Fruit fly (Drosophila melanogaster) whole organism, prepupa: Measurements from ENCODE around the gene Miro.

Source experiments
- Blimp-1 ChIP-seq: fragments of 200-800 bp; sonication (Bioruptor generic); optimal IDR thresholded peaks from 3 replicates; lab custom pipeline; 2017; ENCODE audit warnings: missing biosample characterization, missing genetic modification characterization, mild to moderate bottlenecking, moderate library complexity, missing genetic modification reagents
- CG10631 ChIP-seq: fragments of 200-800 bp; sonication (Bioruptor generic); optimal IDR thresholded peaks from 2 replicates; lab custom pipeline; 2016; ENCODE audit warnings: missing biosample characterization, missing genetic modification characterization
- CG10669 ChIP-seq: fragments of 200-800 bp; sonication (Bioruptor generic); optimal IDR thresholded peaks from 3 replicates; lab custom pipeline; 2018; ENCODE audit warnings: missing biosample characterization, mild to moderate bottlenecking, missing genetic modification characterization, moderate library complexity
- CG11294 ChIP-seq: fragments of 200-800 bp; sonication (Bioruptor generic); IDR thresholded peaks from 2 replicates; pipeline ENCODE4 v1.3.6; 2022; ENCODE audit warnings: missing biosample characterization, missing genetic modification characterization
- CG11902 ChIP-seq: fragments of 200-800 bp; sonication (Bioruptor generic); optimal IDR thresholded peaks from 3 replicates; lab custom pipeline; 2016; ENCODE audit warnings: missing biosample characterization, missing genetic modification characterization
- CG15336 ChIP-seq: fragments of 200-800 bp; sonication (Bioruptor generic); IDR thresholded peaks from 2 replicates; pipeline ENCODE4 v1.3.6; 2022; ENCODE audit warnings: missing biosample characterization, missing genetic modification characterization
- CG1621 ChIP-seq: fragments of 200-800 bp; sonication (Bioruptor generic); optimal IDR thresholded peaks from 3 replicates; lab custom pipeline; 2018; ENCODE audit warnings: missing biosample characterization, mild to moderate bottlenecking, missing genetic modification characterization
- CG16779 ChIP-seq: fragments of 200-800 bp; sonication (Bioruptor generic); optimal IDR thresholded peaks from 3 replicates; lab custom pipeline; 2017; ENCODE audit warnings: missing biosample characterization, mild to moderate bottlenecking, missing genetic modification characterization
- CG3032 ChIP-seq: fragments of 200-800 bp; optimal IDR thresholded peaks from 2 replicates; lab custom pipeline; 2019; ENCODE audit warnings: missing biosample characterization, mild to moderate bottlenecking, missing genetic modification characterization, moderate library complexity
- CG32006 ChIP-seq: fragments of 200-800 bp; sonication (Bioruptor generic); optimal IDR thresholded peaks from 3 replicates; lab custom pipeline; 2017; ENCODE audit warnings: missing biosample characterization, mild to moderate bottlenecking, missing genetic modification characterization
- CG34406 ChIP-seq: fragments of 200-800 bp; sonication (Bioruptor generic); optimal IDR thresholded peaks from 3 replicates; lab custom pipeline; 2016; ENCODE audit warnings: missing biosample characterization, missing genetic modification characterization
- CG3919 ChIP-seq: fragments of 200-800 bp; sonication (Bioruptor generic); optimal IDR thresholded peaks from 3 replicates; lab custom pipeline; 2016; ENCODE audit warnings: missing biosample characterization, missing genetic modification characterization
- CG4318 ChIP-seq: fragments of 200-800 bp; sonication (Bioruptor generic); optimal IDR thresholded peaks from 3 replicates; lab custom pipeline; 2017; ENCODE audit warnings: missing biosample characterization, mild to moderate bottlenecking, missing genetic modification characterization
- CG6163 ChIP-seq: fragments of 200-800 bp; sonication (Bioruptor generic); IDR thresholded peaks from 3 replicates; pipeline ENCODE4 v1.3.6; 2022; ENCODE audit warnings: missing biosample characterization, missing genetic modification characterization
- CG6276 ChIP-seq: fragments of 200-800 bp; sonication (Bioruptor generic); optimal IDR thresholded peaks from 2 replicates; lab custom pipeline; 2017; ENCODE audit warnings: missing biosample characterization, mild to moderate bottlenecking, missing genetic modification characterization
- CG6792 ChIP-seq: fragments of 200-800 bp; sonication (Bioruptor generic); optimal IDR thresholded peaks from 3 replicates; lab custom pipeline; 2016; ENCODE audit warnings: missing biosample characterization, missing genetic modification characterization
- CG6854 ChIP-seq: fragments of 200-800 bp; sonication (Bioruptor generic); optimal IDR thresholded peaks from 2 replicates; lab custom pipeline; 2017; ENCODE audit warnings: missing biosample characterization, mild to moderate bottlenecking, missing genetic modification characterization
- CG7368 ChIP-seq: fragments of 200-800 bp; sonication (Bioruptor generic); optimal IDR thresholded peaks from 3 replicates; lab custom pipeline; 2016; ENCODE audit warnings: missing biosample characterization, missing genetic modification characterization
- CG8119 ChIP-seq: fragments of 200-800 bp; sonication (Bioruptor generic); IDR thresholded peaks from 3 replicates; pipeline ENCODE4 v1.3.6; 2022; ENCODE audit warnings: missing biosample characterization, missing genetic modification characterization
- CG8319 ChIP-seq: fragments of 200-800 bp; sonication (Bioruptor generic); optimal IDR thresholded peaks from 3 replicates; lab custom pipeline; 2016; ENCODE audit warnings: missing biosample characterization, missing genetic modification characterization
- CG8632 ChIP-seq: fragments of 200-800 bp; sonication (Bioruptor generic); optimal IDR thresholded peaks from 3 replicates; lab custom pipeline; 2016; ENCODE audit warnings: missing biosample characterization, missing genetic modification characterization
- Eip75B ChIP-seq: fragments of 200-800 bp; sonication (Bioruptor generic); optimal IDR thresholded peaks from 3 replicates; lab custom pipeline; 2016; ENCODE audit warnings: missing biosample characterization, missing genetic modification characterization
- Eip78C ChIP-seq: fragments of 200-800 bp; sonication (Bioruptor generic); peaks from one replicate; lab custom pipeline; 2016; ENCODE audit warnings: missing biosample characterization, missing genetic modification characterization
- Eip93F ChIP-seq: fragments of 200-800 bp; sonication (Bioruptor generic); optimal IDR thresholded peaks from 2 replicates; lab custom pipeline; 2016; ENCODE audit warnings: missing biosample characterization, mild to moderate bottlenecking, missing genetic modification characterization
- Gug ChIP-seq: fragments of 200-800 bp; sonication (Bioruptor generic); IDR thresholded peaks from 2 replicates; pipeline ENCODE4 v1.3.6; 2022; ENCODE audit warnings: missing biosample characterization, missing genetic modification characterization
- Hr38 ChIP-seq: sonication (Bioruptor generic); optimal IDR thresholded peaks from 2 replicates; lab custom pipeline; 2016; ENCODE audit warnings: missing biosample characterization, missing genetic modification characterization
- Hr39 ChIP-seq: fragments of 200-800 bp; sonication (Bioruptor generic); optimal IDR thresholded peaks from 2 replicates; lab custom pipeline; 2016; ENCODE audit warnings: missing biosample characterization, missing genetic modification characterization
- Hr4 ChIP-seq: fragments of 200-800 bp; sonication (Bioruptor generic); optimal IDR thresholded peaks from 3 replicates; lab custom pipeline; 2016; ENCODE audit warnings: missing biosample characterization, missing genetic modification characterization
- Met ChIP-seq: fragments of 200-800 bp; sonication (Bioruptor generic); optimal IDR thresholded peaks from 3 replicates; lab custom pipeline; 2016; ENCODE audit warnings: missing biosample characterization, missing genetic modification characterization
- Smox ChIP-seq: fragments of 200-800 bp; sonication (Bioruptor generic); optimal IDR thresholded peaks from 3 replicates; lab custom pipeline; 2016; ENCODE audit warnings: missing biosample characterization, missing genetic modification characterization
- Sox102F ChIP-seq: fragments of 200-800 bp; sonication (Bioruptor generic); optimal IDR thresholded peaks from 2 replicates; lab custom pipeline; 2016; ENCODE audit warnings: missing biosample characterization, mild to moderate bottlenecking, missing genetic modification characterization
- Sox15 ChIP-seq: fragments of 200-800 bp; sonication (Bioruptor generic); optimal IDR thresholded peaks from 3 replicates; lab custom pipeline; 2016; ENCODE audit warnings: missing biosample characterization, missing genetic modification characterization
- achi ChIP-seq: fragments of 200-800 bp; sonication (Bioruptor generic); optimal IDR thresholded peaks from 3 replicates; lab custom pipeline; 2016; ENCODE audit warnings: missing biosample characterization, missing genetic modification characterization
- acj6 ChIP-seq: fragments of 200-800 bp; sonication (Bioruptor generic); optimal IDR thresholded peaks from 3 replicates; lab custom pipeline; 2016; ENCODE audit warnings: missing biosample characterization, missing genetic modification characterization
- cyc ChIP-seq: fragments of 200-800 bp; sonication (Bioruptor generic); optimal IDR thresholded peaks from 3 replicates; lab custom pipeline; 2016; ENCODE audit warnings: missing biosample characterization, missing genetic modification characterization
- dac ChIP-seq: fragments of 200-800 bp; sonication (Bioruptor generic); optimal IDR thresholded peaks from 2 replicates; lab custom pipeline; 2017; ENCODE audit warnings: missing biosample characterization, mild to moderate bottlenecking, missing genetic modification characterization
- dsx ChIP-seq: fragments of 200-800 bp; optimal IDR thresholded peaks from 3 replicates; lab custom pipeline; 2019; ENCODE audit warnings: missing biosample characterization, mild to moderate bottlenecking, missing genetic modification characterization, moderate library complexity; ENCODE audit not compliant: poor library complexity, severe bottlenecking
- eg ChIP-seq: fragments of 200-800 bp; sonication (Bioruptor generic); IDR thresholded peaks from 3 replicates; pipeline ENCODE4 v1.3.6; 2022; ENCODE audit warnings: missing biosample characterization, missing genetic modification characterization
- fkh ChIP-seq: fragments of 200-800 bp; sonication (Bioruptor generic); optimal IDR thresholded peaks from 3 replicates; lab custom pipeline; 2017; ENCODE audit warnings: missing biosample characterization, mild to moderate bottlenecking, missing genetic modification characterization, moderate library complexity
- salr ChIP-seq, 2 experiments: fragments of 200-800 bp; sonication (Bioruptor generic); optimal IDR thresholded peaks; 3 replicates each; lab custom pipeline; 2016 to 2018; ENCODE audit warnings: missing biosample characterization in 2 of 2, missing genetic modification characterization in 2 of 2, mild to moderate bottlenecking in 1 of 2
- ss ChIP-seq, 2 experiments: fragments of 200-800 bp; sonication (Bioruptor generic); optimal IDR thresholded peaks; 2 replicates in 1 of 2; 3 replicates in 1 of 2; lab custom pipeline; 2017 to 2018; ENCODE audit warnings: mild to moderate bottlenecking in 2 of 2, missing biosample characterization in 2 of 2, missing genetic modification characterization in 2 of 2, moderate library complexity in 1 of 2
- svp ChIP-seq: fragments of 200-800 bp; sonication (Bioruptor generic); peaks from one replicate; lab custom pipeline; 2016; ENCODE audit warnings: missing biosample characterization, missing genetic modification characterization
- vri ChIP-seq: fragments of 200-800 bp; sonication (Bioruptor generic); optimal IDR thresholded peaks from 3 replicates; lab custom pipeline; 2016; ENCODE audit warnings: missing biosample characterization, mild to moderate bottlenecking, missing genetic modification characterization

Gene Miro

dm6 chr3R:24015939-24016913 lies 22.4 kb downstream of the Miro start (continued):
- TF ChIP-seq Sox15 (GFP tag; lab: Kevin White, UChicago), result no peak
- peak; percentile 41 for TF ChIP-seq Eip78C (GFP tag; lab: Kevin White, UChicago)
- no peak for TF ChIP-seq CG6854 (GFP tag; lab: Kevin White, UChicago)
- TF ChIP-seq vri (GFP tag; lab: Kevin White, UChicago), result peak; percentile 79
- TF ChIP-seq CG11294 (GFP tag; lab: Robert Waterston, UW), result no peak
- no peak for TF ChIP-seq ss (GFP tag; optimal IDR thresholded peaks at IDR 0.05; lab: Kevin White, UChicago)
- no peak for TF ChIP-seq dac (GFP tag; lab: Kevin White, UChicago)
- TF ChIP-seq Sox102F (GFP tag; lab: Kevin White, UChicago), result peak; percentile 0
- TF ChIP-seq Hr4 (GFP tag; lab: Kevin White, UChicago), result no peak
- peak; percentile 27; the same call in 1 of the 3 replicates for TF ChIP-seq CG6163 (GFP tag; lab: Robert Waterston, UW)
- TF ChIP-seq CG8319 (GFP tag; lab: Kevin White, UChicago), result no peak
- no peak for TF ChIP-seq CG6276
- no peak for TF ChIP-seq Gug
- TF ChIP-seq Hr38 (GFP tag; lab: Kevin White, UChicago), result no peak
- no peak for TF ChIP-seq Blimp-1 (GFP tag; lab: Kevin White, UChicago)
- no peak for TF ChIP-seq Smox
- TF ChIP-seq CG1621 (tag; lab: Kevin White, UChicago), result no peak
- TF ChIP-seq salr (GFP tag; optimal IDR thresholded peaks at IDR 0.05; lab: Kevin White, UChicago), result no peak
- no peak for TF ChIP-seq CG4318 (GFP tag; lab: Kevin White, UChicago)
- no peak for TF ChIP-seq fkh (GFP tag; lab: Kevin White, UChicago)
- TF ChIP-seq Eip93F (GFP tag; lab: Kevin White, UChicago), result peak; percentile 57

DNA sequence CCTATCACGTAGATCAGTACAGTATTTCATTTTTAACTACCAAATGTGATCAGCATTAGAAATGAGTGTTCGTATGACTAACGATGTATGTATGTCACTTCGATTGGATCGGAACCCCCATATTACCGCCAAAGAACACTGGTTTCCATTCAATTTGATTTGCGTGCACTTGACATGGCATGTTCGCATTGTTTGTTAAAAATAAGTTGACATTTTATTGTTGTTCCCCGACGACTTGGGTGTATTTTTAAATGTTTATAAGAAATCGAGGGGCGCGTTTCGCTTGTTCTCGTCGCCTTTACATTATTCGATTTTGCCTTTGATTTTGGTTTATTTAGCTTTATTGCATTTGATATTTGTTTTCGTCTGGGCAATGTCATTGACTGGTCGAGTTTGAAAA lies 23.2 kb downstream of the Miro start:
- no peak for TF ChIP-seq Met (GFP tag; lab: Kevin White, UChicago)

DNA sequence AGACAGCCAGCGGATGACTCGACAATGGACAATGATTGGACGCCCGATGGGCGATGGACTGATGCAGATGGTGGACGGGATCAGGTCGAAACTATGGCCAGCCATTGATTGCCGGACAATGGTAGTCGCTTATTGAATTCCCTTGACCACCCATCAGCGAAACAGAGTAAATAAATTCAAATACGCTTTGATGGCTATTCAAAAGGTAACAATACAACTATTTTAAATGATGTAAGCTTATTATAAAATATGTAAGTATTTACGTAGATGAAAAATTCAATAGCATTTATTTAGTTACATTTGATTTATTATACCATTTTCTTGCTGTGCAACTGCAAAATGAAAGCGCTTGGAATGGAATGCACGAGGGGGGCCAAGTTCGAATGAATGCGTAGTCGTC lies 24.0 kb downstream of the Miro start:
- TF ChIP-seq eg (GFP tag; lab: Robert Waterston, UW), result 0 out of 3 replicates have a peak, but pooled peaks have one; percentile 14
- no peak for TF ChIP-seq Gug
- no peak for TF ChIP-seq CG8632
- TF ChIP-seq CG6854 (GFP tag; lab: Kevin White, UChicago), result no peak
- TF ChIP-seq CG11294 (GFP tag; lab: Robert Waterston, UW), result no peak
- TF ChIP-seq Eip78C (GFP tag; lab: Kevin White, UChicago), result peak; percentile 83
- TF ChIP-seq CG4318 (GFP tag; lab: Kevin White, UChicago), result no peak
- TF ChIP-seq CG6792, result no peak
- TF ChIP-seq ss (GFP tag; optimal IDR thresholded peaks at IDR 0.05; lab: Kevin White, UChicago), result no peak
- TF ChIP-seq Sox15 (GFP tag; lab: Kevin White, UChicago), result no peak
- TF ChIP-seq Eip75B, result peak; percentile 10
- TF ChIP-seq CG16779 (tag; lab: Kevin White, UChicago), result no peak
- TF ChIP-seq CG6163 (GFP tag; lab: Robert Waterston, UW), result peak; percentile 15; the same call in 1 of the 3 replicates
- no peak for TF ChIP-seq Hr39 (GFP tag; lab: Kevin White, UChicago)
- TF ChIP-seq CG10631 (GFP tag; lab: Kevin White, UChicago), result peak; percentile 11
- no peak for TF ChIP-seq Smox
- no peak for TF ChIP-seq dac (GFP tag; lab: Kevin White, UChicago)
- TF ChIP-seq cyc (GFP tag; lab: Kevin White, UChicago), result no peak
- TF ChIP-seq CG3032 (tag; lab: Kevin White, UChicago), result no peak
- no peak for TF ChIP-seq CG10669
- peak; percentile 17 for TF ChIP-seq CG32006
- TF ChIP-seq CG7368 (GFP tag; lab: Kevin White, UChicago), result no peak
- TF ChIP-seq Hr4 (GFP tag; lab: Kevin White, UChicago), result no peak
- TF ChIP-seq achi (GFP tag; lab: Kevin White, UChicago), result no peak
- TF ChIP-seq CG11902 (GFP tag; lab: Kevin White, UChicago), result no peak
- no peak for TF ChIP-seq Sox102F (GFP tag; lab: Kevin White, UChicago)
- no peak for TF ChIP-seq Blimp-1 (GFP tag; lab: Kevin White, UChicago)
- TF ChIP-seq CG8119 (GFP tag; lab: Robert Waterston, UW), result 0 out of 3 replicates have a peak, but pooled peaks have one; percentile 25
- TF ChIP-seq svp, result peak; percentile 51
- TF ChIP-seq CG34406 (GFP tag; lab: Kevin White, UChicago), result peak; percentile 13
- no peak for TF ChIP-seq Hr38 (GFP tag; lab: Kevin White, UChicago)
- 0 out of 2 replicates have a peak, but pooled peaks have one; percentile 19 for TF ChIP-seq CG15336 (GFP tag; lab: Robert Waterston, UW)
- TF ChIP-seq acj6 (GFP tag; lab: Kevin White, UChicago), result no peak
- TF ChIP-seq CG3919, result no peak
- no peak for TF ChIP-seq Met (GFP tag; lab: Kevin White, UChicago)
- TF ChIP-seq dsx (GFP tag; lab: Kevin White, UChicago), result peak; percentile 10
